Worm (Caenorhabditis elegans) whole organism, late embryonic: ENCODE data around the gene ZC132.3.
"Not testable (repeated sequence)": the region's sequence is repeated elsewhere in the genome, so short reads cannot be mapped to it uniquely, and the experiment has no call there.

Experiments
- Y22D7AL.16 ChIP-seq: sonication (generic microtip); optimal IDR thresholded peaks from 2 replicates; lab custom pipeline; 2016; ENCODE audit warnings: missing genetic modification characterization, missing compliant biosample characterization
- nhr-11 ChIP-seq: fragments of 150-350 bp; optimal IDR thresholded peaks from 2 replicates; lab custom pipeline; 2014; ENCODE audit warnings: missing biosample characterization, missing genetic modification characterization
- odd-2 ChIP-seq: sonication (generic microtip); optimal IDR thresholded peaks from 2 replicates; lab custom pipeline; 2017; ENCODE audit warnings: antibody characterized with exemption, mild to moderate bottlenecking, missing genetic modification characterization, missing compliant biosample characterization

- TF ChIP-seq nhr-11; odd-2 (tag; lab: Kevin White, UChicago); Y22D7AL.16 (tag; lab: Kevin White, UChicago): not testable (repeated sequence)
Observed at ce11 chrV:4268213-4268612, 31.4 kb downstream of the ZC132.3 start, which contains the start of gene srt-36.
